Worm (Caenorhabditis elegans) whole organism, L4/young adult: ENCODE measurements around the gene pqn-54.

Source experiments
- W03F9.2 ChIP-seq: fragments of 150-350 bp; optimal IDR thresholded peaks from 2 replicates; lab custom pipeline; 2014; ENCODE audit warnings: missing biosample characterization, missing genetic modification characterization
- dao-5 ChIP-seq: sonication (generic microtip); optimal IDR thresholded peaks from 2 replicates; lab custom pipeline; 2016; ENCODE audit warnings: missing genotype, missing genetic modification characterization, moderate library complexity, missing compliant biosample characterization
- him-1 ChIP-seq: sonication (generic microtip); optimal IDR thresholded peaks from 2 replicates; lab custom pipeline; 2016; ENCODE audit warnings: missing genotype, missing genetic modification reagents, missing genetic modification characterization, missing compliant biosample characterization

DNA sequence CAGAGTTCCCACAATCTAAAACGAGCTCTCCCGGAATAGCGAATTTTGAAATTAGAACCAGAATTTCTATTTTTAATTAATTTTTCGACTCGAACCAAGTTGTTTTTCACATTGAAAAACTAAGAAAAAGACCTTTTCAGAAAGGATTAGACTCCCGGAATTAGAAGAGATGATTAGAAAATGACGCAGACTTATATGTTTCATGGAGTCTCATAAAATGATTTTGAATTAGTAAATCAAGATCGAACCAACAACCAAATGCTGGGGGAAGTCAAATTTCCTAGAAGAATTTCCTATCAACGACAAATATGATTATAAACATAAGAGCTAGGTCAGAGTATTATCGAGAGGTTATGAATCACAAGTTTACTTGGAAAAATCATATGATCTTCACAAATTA, 23.9 kb downstream of the pqn-54 start:
- TF ChIP-seq W03F9.2 (tag; lab: Kevin White, UChicago) (no peak), him-1 (no peak), dao-5 (tag; lab: Kevin White, UChicago) (no peak)
